Fruit fly (Drosophila melanogaster): ENCODE data around the gene CG11983.

DNA sequence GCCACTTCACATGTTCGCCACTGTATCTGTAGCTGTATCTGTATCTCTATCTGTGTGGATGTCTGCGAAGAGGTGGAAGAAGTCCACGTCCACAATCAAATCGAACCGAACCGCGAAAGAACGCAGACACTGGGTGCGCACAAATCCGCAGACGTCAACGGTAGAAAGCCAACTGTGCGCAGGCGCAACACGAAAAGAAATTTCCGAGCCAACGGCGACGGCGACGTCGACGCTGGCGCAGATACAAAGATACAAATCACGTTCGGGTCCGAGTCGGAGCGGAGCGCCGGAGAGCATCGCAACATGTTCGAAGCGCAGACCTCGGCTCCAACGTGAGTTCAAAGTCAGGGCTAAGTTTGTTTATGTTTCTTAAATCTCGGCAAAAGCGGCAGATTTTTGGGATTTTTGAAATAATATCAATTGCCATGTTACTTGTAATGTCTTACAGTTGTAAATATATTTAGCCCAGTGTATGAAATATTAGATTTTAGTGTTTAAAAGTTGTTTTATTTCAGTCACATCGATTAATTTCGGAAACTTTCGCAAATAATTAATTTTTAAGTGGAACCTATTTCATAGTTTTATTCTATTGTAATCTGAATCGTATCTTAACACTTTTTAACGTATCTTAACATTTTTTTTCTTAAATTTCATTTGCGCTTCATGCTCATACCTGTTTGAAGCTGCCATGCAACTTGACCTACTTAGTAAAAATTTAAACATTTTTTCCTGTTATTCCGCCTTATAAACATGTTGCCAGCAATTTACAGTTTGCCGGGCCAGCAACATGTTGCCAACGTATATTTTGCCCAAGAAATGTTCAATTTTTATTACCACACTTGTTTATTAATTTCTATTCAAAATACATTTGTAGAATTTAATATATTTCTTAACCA is 45.0 kb upstream of the CG11983 start, which contains the start of gene ich:
- TF ChIP-seq gt (GFP tag; IDR thresholded peaks at IDR 0.05) (no peak), CG3407 (GFP tag; optimal IDR thresholded peaks at IDR 0.05) (no peak), pfk (GFP tag; optimal IDR thresholded peaks at IDR 0.05) (no peak), PHDP (tag; optimal IDR thresholded peaks at IDR 0.05) (no peak), NC2β (GFP tag; optimal IDR thresholded peaks at IDR 0.05) (no peak), ash1 (GFP tag; optimal IDR thresholded peaks at IDR 0.05) (no peak), yki (optimal IDR thresholded peaks at IDR 0.05) (no peak), Six4 (GFP tag; optimal IDR thresholded peaks at IDR 0.05) (no peak), gcm2 (GFP tag; optimal IDR thresholded peaks at IDR 0.05) (no peak), dimm (GFP tag; IDR thresholded peaks at IDR 0.05) (no peak), gem (tag; optimal IDR thresholded peaks at IDR 0.05) (no peak), CG30431 (GFP tag; optimal IDR thresholded peaks at IDR 0.05) (no peak), usp (GFP tag; optimal IDR thresholded peaks at IDR 0.05) (no peak)

All from whole organism, embryonic.